Worm (Caenorhabditis elegans): ENCODE data around the gene srh-266.

DNA sequence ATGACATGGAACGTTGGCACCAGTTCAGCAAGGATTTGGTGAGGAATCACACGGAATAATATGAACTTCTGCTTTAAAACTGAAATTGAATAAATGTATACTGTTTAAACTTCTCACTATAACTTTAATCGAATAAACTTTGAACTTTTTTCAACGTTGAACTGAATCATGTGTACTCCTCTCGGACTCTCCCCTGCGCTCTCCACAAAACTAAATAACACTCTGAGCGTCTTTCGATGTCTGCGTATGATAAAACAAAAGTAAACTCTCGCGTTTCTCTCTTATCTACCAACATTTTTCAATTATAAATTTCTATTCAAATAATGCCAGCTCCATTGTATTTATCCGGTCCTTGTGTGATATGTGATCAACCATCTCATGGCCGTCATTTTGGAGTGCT lies 32.8 kb upstream of the srh-266 start:
- no peak for TF ChIP-seq T22C8.4 (GFP tag; IDR thresholded peaks at IDR 0.05)
- no peak for TF ChIP-seq ztf-29 (GFP tag; IDR thresholded peaks at IDR 0.05)
- TF ChIP-seq flt-1 (GFP tag; IDR thresholded peaks at IDR 0.05): no peak
